Worm (Caenorhabditis elegans): ENCODE data around the gene str-118.

DNA sequence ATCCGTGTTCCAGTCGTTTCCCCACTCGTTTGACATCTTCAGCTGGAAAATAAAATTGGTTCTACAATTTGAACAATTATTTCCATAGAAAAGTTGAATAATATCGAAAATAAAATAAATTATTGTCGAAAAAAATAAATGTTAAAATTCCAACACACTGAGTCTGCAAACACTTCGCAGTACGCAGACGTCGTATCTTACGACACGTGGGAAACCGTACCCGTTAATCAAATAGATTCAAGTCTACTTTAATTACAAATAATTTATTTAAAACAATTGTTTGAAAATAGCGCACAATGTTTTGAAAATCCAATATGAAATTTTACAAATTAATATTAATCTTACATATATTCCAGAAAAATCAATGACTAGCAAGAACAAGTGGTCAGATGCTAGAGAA lies 2.9 kb downstream of the str-118 start, which contains the start of gene yif-1:
- no peak for TF ChIP-seq nhr-67 (tag; optimal IDR thresholded peaks at IDR 0.05)
- TF ChIP-seq ceh-82 (tag; optimal IDR thresholded peaks at IDR 0.05), result no peak
- TF ChIP-seq jun-1 (tag; optimal IDR thresholded peaks at IDR 0.05), result no peak
- no peak for TF ChIP-seq pqm-1 (tag; optimal IDR thresholded peaks at IDR 0.05)
- TF ChIP-seq daf-12 (tag; optimal IDR thresholded peaks at IDR 0.05), result no peak
- no peak for TF ChIP-seq ztf-4 (tag; optimal IDR thresholded peaks at IDR 0.05)
